Fruit fly (Drosophila melanogaster) whole organism, embryonic: ENCODE results near the gene Pdfr.

ENCODE experiments used
- Atf6 ChIP-seq: fragments of 200-800 bp; sonication (Bioruptor generic); IDR thresholded peaks from 2 replicates; pipeline ENCODE4 v1.3.6; 2022; ENCODE audit warnings: missing biosample characterization, missing genetic modification characterization
- Awh ChIP-seq: fragments of 200-800 bp; sonication (Bioruptor generic); IDR thresholded peaks from 2 replicates; pipeline ENCODE4, ENCODE4 v1.3.6; 2022; ENCODE audit warnings: missing biosample characterization, missing genetic modification characterization
- Blimp-1 ChIP-seq: fragments of 200-800 bp; sonication (Bioruptor generic); optimal IDR thresholded peaks from 3 replicates; lab custom pipeline; 2018; ENCODE audit warnings: missing biosample characterization, missing genetic modification characterization, mild to moderate bottlenecking, moderate library complexity, missing genetic modification reagents
- CG10147 ChIP-seq: fragments of 200-800 bp; sonication (Bioruptor generic); optimal IDR thresholded peaks from 2 replicates; lab custom pipeline; 2019; ENCODE audit warnings: missing biosample characterization, mild to moderate bottlenecking, missing genetic modification characterization, moderate library complexity
- CG10543 ChIP-seq: fragments of 200-800 bp; sonication (Bioruptor generic); optimal IDR thresholded peaks from 3 replicates; lab custom pipeline; 2017; ENCODE audit warnings: missing biosample characterization, mild to moderate bottlenecking, missing genetic modification characterization, moderate library complexity
- CG11085 ChIP-seq: fragments of 200-800 bp; sonication (Bioruptor generic); IDR thresholded peaks from 2 replicates; pipeline ENCODE4 v1.3.6; 2022; ENCODE audit warnings: missing biosample characterization, missing genetic modification characterization
- CG11398 ChIP-seq: fragments of 200-800 bp; sonication (Bioruptor generic); optimal IDR thresholded peaks from 2 replicates; lab custom pipeline; 2016; ENCODE audit warnings: missing biosample characterization, missing genetic modification characterization
- CG11456 ChIP-seq: fragments of 200-800 bp; sonication (Bioruptor generic); IDR thresholded peaks from 3 replicates; pipeline ENCODE4 v1.3.6; 2022; ENCODE audit warnings: missing biosample characterization, missing genetic modification characterization
- CG11696 ChIP-seq: fragments of 200-800 bp; sonication (Bioruptor generic); IDR thresholded peaks from 2 replicates; pipeline ENCODE4 v1.3.6; 2022; ENCODE audit warnings: missing biosample characterization, missing genetic modification characterization
- CG13775 ChIP-seq: fragments of 200-800 bp; sonication (Bioruptor generic); optimal IDR thresholded peaks from 3 replicates; lab custom pipeline; 2017; ENCODE audit warnings: missing biosample characterization, mild to moderate bottlenecking, missing genetic modification characterization
- CG1602 ChIP-seq: fragments of 200-800 bp; sonication (Bioruptor generic); optimal IDR thresholded peaks from 3 replicates; lab custom pipeline; 2016; ENCODE audit warnings: missing biosample characterization, missing genetic modification characterization
- CG17829 ChIP-seq: fragments of 200-800 bp; optimal IDR thresholded peaks from 2 replicates; lab custom pipeline; 2019; ENCODE audit warnings: missing biosample characterization, mild to moderate bottlenecking, missing genetic modification characterization, moderate library complexity
- CG18011 ChIP-seq: fragments of 200-800 bp; sonication (Bioruptor generic); optimal IDR thresholded peaks from 2 replicates; lab custom pipeline; 2017; ENCODE audit warnings: missing biosample characterization, missing genetic modification characterization, mild to moderate bottlenecking, moderate library complexity, missing genotype
- CG33213 ChIP-seq: fragments of 200-800 bp; sonication (Bioruptor generic); optimal IDR thresholded peaks from 3 replicates; lab custom pipeline; 2016; ENCODE audit warnings: missing biosample characterization, missing genetic modification characterization
- CG5245 ChIP-seq: fragments of 200-800 bp; sonication (Bioruptor generic); optimal IDR thresholded peaks from 3 replicates; lab custom pipeline; 2016; ENCODE audit warnings: missing biosample characterization, missing genetic modification characterization
- CG6765 ChIP-seq: fragments of 200-800 bp; sonication (Bioruptor generic); optimal IDR thresholded peaks from 3 replicates; lab custom pipeline; 2017; ENCODE audit warnings: missing biosample characterization, mild to moderate bottlenecking, missing genetic modification characterization
- CG8765 ChIP-seq: fragments of 200-800 bp; sonication (Bioruptor generic); IDR thresholded peaks from 2 replicates; pipeline ENCODE4 v1.3.6; 2022; ENCODE audit warnings: missing biosample characterization, missing genetic modification characterization
- CG9609 ChIP-seq: fragments of 200-800 bp; sonication (Bioruptor generic); optimal IDR thresholded peaks from 3 replicates; lab custom pipeline; 2016; ENCODE audit warnings: missing biosample characterization, missing genetic modification characterization
- CoRest ChIP-seq: fragments of 200-800 bp; sonication (Bioruptor generic); optimal IDR thresholded peaks from 3 replicates; lab custom pipeline; 2018; ENCODE audit warnings: missing biosample characterization, mild to moderate bottlenecking, missing genetic modification characterization, moderate library complexity
- CrebB ChIP-seq: fragments of 200-800 bp; sonication (Bioruptor generic); optimal IDR thresholded peaks from 3 replicates; lab custom pipeline; 2018; ENCODE audit warnings: missing biosample characterization, mild to moderate bottlenecking, missing genetic modification characterization
- E2f1 ChIP-seq: fragments of 200-800 bp; sonication (Bioruptor generic); IDR thresholded peaks from 2 replicates; pipeline ENCODE4 v1.3.6; 2022; ENCODE audit warnings: missing biosample characterization, missing genetic modification characterization
- Ets97D ChIP-seq: fragments of 200-800 bp; sonication (Bioruptor generic); optimal IDR thresholded peaks from 3 replicates; lab custom pipeline; 2016; ENCODE audit warnings: missing biosample characterization, missing genetic modification characterization
- Hey ChIP-seq: fragments of 200-800 bp; sonication (Bioruptor generic); optimal IDR thresholded peaks from 3 replicates; lab custom pipeline; 2018; ENCODE audit warnings: missing biosample characterization, mild to moderate bottlenecking, missing genetic modification characterization
- Hmr ChIP-seq: fragments of 200-800 bp; sonication (Bioruptor generic); optimal IDR thresholded peaks from 3 replicates; lab custom pipeline; 2017; ENCODE audit warnings: mild to moderate bottlenecking, missing biosample characterization, missing genetic modification reagents, missing genetic modification characterization
- Max ChIP-seq: fragments of 200-800 bp; sonication (Bioruptor generic); optimal IDR thresholded peaks from 2 replicates; lab custom pipeline; 2016; ENCODE audit warnings: missing biosample characterization, mild to moderate bottlenecking, missing genetic modification characterization
- Med ChIP-seq: fragments of 200-800 bp; sonication (Bioruptor generic); peaks from one replicate; lab custom pipeline; 2016; ENCODE audit warnings: missing biosample characterization, missing genetic modification characterization, mild to moderate bottlenecking, inconsistent platforms, moderate library complexity
- NC2α ChIP-seq: fragments of 200-800 bp; sonication (Bioruptor generic); optimal IDR thresholded peaks from 2 replicates; lab custom pipeline; 2016; ENCODE audit warnings: missing biosample characterization, missing genetic modification characterization
- Pdp1 ChIP-seq, 2 experiments: fragments of 200-800 bp; sonication (Bioruptor generic); optimal IDR thresholded peaks; 3 replicates each; lab custom pipeline; 2016; ENCODE audit warnings: missing biosample characterization in 2 of 2, missing genetic modification characterization in 2 of 2, mild to moderate bottlenecking in 1 of 2, moderate library complexity in 1 of 2
- Trl ChIP-seq, 3 experiments: fragments of >200 bp in 2 of 3; fragments of 200-800 bp in 1 of 3; sonication (Bioruptor generic) in 1 of 3; optimal IDR thresholded peaks; 2 replicates in 1 of 3; 3 replicates in 2 of 3; lab custom pipeline; 2016 to 2017; ENCODE audit warnings: missing biosample characterization in 1 of 3, missing genetic modification characterization in 1 of 3
- bcd ChIP-seq: fragments of 200-800 bp; sonication (Bioruptor generic); optimal IDR thresholded peaks from 2 replicates; lab custom pipeline; 2017; ENCODE audit warnings: missing biosample characterization, mild to moderate bottlenecking, missing genetic modification characterization
- bigmax ChIP-seq: fragments of 200-800 bp; sonication (Bioruptor generic); optimal IDR thresholded peaks from 2 replicates; lab custom pipeline; 2018; ENCODE audit warnings: missing biosample characterization, mild to moderate bottlenecking, missing genetic modification characterization
- ci ChIP-seq: fragments of 200-800 bp; sonication (Bioruptor generic); IDR thresholded peaks from 3 replicates; pipeline ENCODE4 v1.3.6; 2022; ENCODE audit warnings: missing biosample characterization, missing genetic modification characterization
- cwo ChIP-seq: fragments of 200-800 bp; sonication (Bioruptor generic); optimal IDR thresholded peaks from 3 replicates; lab custom pipeline; 2017; ENCODE audit warnings: missing biosample characterization, missing genetic modification characterization, mild to moderate bottlenecking, moderate library complexity, missing genetic modification reagents
- da ChIP-seq: fragments of 200-800 bp; sonication (Bioruptor generic); optimal IDR thresholded peaks from 2 replicates; lab custom pipeline; 2016; ENCODE audit warnings: missing biosample characterization, missing genetic modification characterization
- dati ChIP-seq: fragments of 200-800 bp; sonication (Bioruptor generic); IDR thresholded peaks from 2 replicates; pipeline ENCODE4 v1.3.6; 2022; ENCODE audit warnings: missing biosample characterization, missing genetic modification characterization
- eve ChIP-seq, 2 experiments: fragments of >200 bp; optimal IDR thresholded peaks; 2 replicates each; lab custom pipeline; 2017; ENCODE audit warnings: missing biosample characterization in 2 of 2, missing genetic modification characterization in 2 of 2
- kah ChIP-seq: fragments of 200-800 bp; sonication (Bioruptor generic); optimal IDR thresholded peaks from 2 replicates; lab custom pipeline; 2018; ENCODE audit warnings: missing biosample characterization, mild to moderate bottlenecking, missing genetic modification characterization
- lilli ChIP-seq: fragments of 200-800 bp; sonication (Bioruptor generic); optimal IDR thresholded peaks from 3 replicates; lab custom pipeline; 2016; ENCODE audit warnings: missing biosample characterization, missing genetic modification characterization
- mirr ChIP-seq: fragments of 200-800 bp; sonication (Bioruptor generic); optimal IDR thresholded peaks from 3 replicates; lab custom pipeline; 2018; ENCODE audit warnings: missing biosample characterization, mild to moderate bottlenecking, missing genetic modification characterization
- odd ChIP-seq: fragments of 200-800 bp; sonication (Bioruptor generic); optimal IDR thresholded peaks from 2 replicates; lab custom pipeline; 2017; ENCODE audit warnings: missing biosample characterization, mild to moderate bottlenecking, missing genetic modification characterization
- salm ChIP-seq: fragments of 200-800 bp; sonication (Bioruptor generic); optimal IDR thresholded peaks from 2 replicates; lab custom pipeline; 2018; ENCODE audit warnings: missing biosample characterization, mild to moderate bottlenecking, missing genetic modification characterization
- sna ChIP-seq: fragments of 200-800 bp; sonication (Bioruptor generic); IDR thresholded peaks from 2 replicates; pipeline ENCODE4 v1.3.6; 2022; ENCODE audit warnings: missing biosample characterization, missing genetic modification characterization; ENCODE audit not compliant: partially characterized antibody
- tx ChIP-seq: fragments of 200-800 bp; sonication (Bioruptor generic); optimal IDR thresholded peaks from 2 replicates; lab custom pipeline; 2016; ENCODE audit warnings: missing biosample characterization, missing genetic modification characterization
- vfl ChIP-seq: fragments of 200-800 bp; sonication (Bioruptor generic); optimal IDR thresholded peaks from 2 replicates; lab custom pipeline; 2016; ENCODE audit warnings: missing biosample characterization, missing genetic modification characterization
- vvl ChIP-seq: fragments of 200-800 bp; sonication (Bioruptor generic); IDR thresholded peaks from 2 replicates; pipeline ENCODE4 v1.3.6; 2022; ENCODE audit warnings: missing biosample characterization, missing genetic modification characterization
- wdn ChIP-seq: fragments of 200-800 bp; sonication (Bioruptor generic); IDR thresholded peaks from 2 replicates; pipeline ENCODE4 v1.3.6; 2022; ENCODE audit warnings: missing biosample characterization, missing genetic modification characterization
- wek ChIP-seq: fragments of 200-800 bp; sonication (Bioruptor generic); optimal IDR thresholded peaks from 3 replicates; lab custom pipeline; 2018; ENCODE audit warnings: missing biosample characterization, mild to moderate bottlenecking, missing genetic modification characterization, moderate library complexity
- wor ChIP-seq: fragments of 200-800 bp; sonication (Bioruptor generic); IDR thresholded peaks from 2 replicates; pipeline ENCODE4 v1.3.6; 2022; ENCODE audit warnings: missing biosample characterization, missing genetic modification characterization
- zf30C ChIP-seq: fragments of 200-800 bp; sonication (Bioruptor generic); optimal IDR thresholded peaks from 3 replicates; lab custom pipeline; 2018; ENCODE audit warnings: missing biosample characterization, mild to moderate bottlenecking, missing genetic modification characterization

The Pdfr gene

DNA sequence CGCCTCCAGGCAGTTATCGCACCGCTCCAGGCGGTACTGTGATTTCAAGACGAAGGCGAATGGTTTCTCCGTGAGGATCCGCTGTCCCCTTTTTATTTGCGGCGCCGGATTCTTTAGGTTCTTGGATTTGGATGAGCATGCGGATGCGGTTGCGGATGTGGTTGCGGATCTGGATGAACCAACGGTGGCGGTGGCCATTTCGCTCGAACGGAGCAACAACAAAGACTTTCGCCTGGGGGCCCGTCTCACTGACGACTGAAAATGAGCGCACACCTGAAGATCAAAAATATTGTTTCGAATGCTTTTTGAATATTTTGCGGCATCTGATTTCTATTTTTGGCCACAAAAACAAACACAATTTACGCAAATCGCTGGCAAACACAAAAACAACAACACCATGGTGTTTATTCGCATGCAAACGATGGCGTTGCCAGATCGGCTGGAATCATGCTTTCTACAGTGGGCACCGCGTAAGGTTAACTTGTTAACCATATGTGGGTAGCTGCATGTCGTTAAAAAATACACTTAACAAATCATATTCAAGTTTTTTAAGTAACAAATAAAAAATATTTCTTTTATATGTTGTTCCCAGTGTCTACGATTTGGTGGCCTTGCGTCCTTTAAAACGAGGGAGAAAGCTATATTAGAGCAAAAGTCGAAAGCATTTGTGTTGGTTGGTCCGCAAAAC, 56.6 kb downstream of the Pdfr start, which contains the start of gene Smyd3 (continued):
- TF ChIP-seq CG17829 (tag; lab: Kevin White, UChicago) (peak; percentile 66), CG5245 (peak; percentile 61), CG10147 (GFP tag; lab: Kevin White, UChicago) (no peak), Ets97D (GFP tag; lab: Kevin White, UChicago) (peak; percentile 65), bcd (peak; percentile 67), Hmr (GFP tag; lab: Kevin White, UChicago) (peak; percentile 80), tx (peak; percentile 48), odd (no peak), vvl (GFP tag; lab: Robert Waterston, UW) (peak; percentile 88), CoRest (peak; percentile 72), E2f1 (GFP tag; lab: Robert Waterston, UW) (peak; percentile 76), CG6765 (GFP tag; lab: Kevin White, UChicago) (peak; percentile 48), dati (GFP tag; lab: Robert Waterston, UW) (peak; percentile 56; the same call in 1 of the 2 replicates), ci (peak; percentile 90), Trl (optimal IDR thresholded peaks at IDR 0.05; lab: Kevin White, UChicago) (no peak), Trl (GFP tag; optimal IDR thresholded peaks at IDR 0.05; lab: Kevin White, UChicago) (peak; percentile 71), kah (peak; percentile 23), CG11696 (GFP tag; lab: Robert Waterston, UW) (peak; percentile 70), Awh (peak; percentile 82), da (peak; percentile 17), CG11398 (GFP tag; lab: Kevin White, UChicago) (peak; percentile 39), wor (peak; percentile 48), mirr (GFP tag; lab: Kevin White, UChicago) (peak; percentile 33), vfl (GFP tag; lab: Kevin White, UChicago) (peak; percentile 83), lilli (peak; percentile 92), eve (GFP tag; optimal IDR thresholded peaks at IDR 0.05; lab: Kevin White, UChicago) (no peak), CrebB (tag; lab: Kevin White, UChicago) (peak; percentile 58), zf30C (GFP tag; lab: Kevin White, UChicago) (no peak), Hey (tag; lab: Kevin White, UChicago) (no peak), Med (GFP tag; lab: Kevin White, UChicago) (peak; percentile 97), sna (no peak), wdn (GFP tag; lab: Robert Waterston, UW) (peak; percentile 72), Blimp-1 (GFP tag; lab: Kevin White, UChicago) (no peak), cwo (GFP tag; lab: Kevin White, UChicago) (peak; percentile 64), CG8765 (GFP tag; lab: Robert Waterston, UW) (peak; percentile 61), CG33213 (peak; percentile 72), CG9609 (GFP tag; lab: Kevin White, UChicago) (peak; percentile 65), NC2α (GFP tag; lab: Kevin White, UChicago) (peak; percentile 22), CG18011 (GFP tag; lab: Kevin White, UChicago) (peak; percentile 71), CG10543 (GFP tag; lab: Kevin White, UChicago) (peak; percentile 51), salm (peak; percentile 10), Max (GFP tag; lab: Kevin White, UChicago) (peak; percentile 80), CG13775 (peak; percentile 96), CG11085 (GFP tag; lab: Robert Waterston, UW) (peak; percentile 63; the same call in 1 of the 2 replicates), CG11456 (peak; percentile 88), Atf6 (peak; percentile 84), Pdp1 (GFP tag; optimal IDR thresholded peaks at IDR 0.05; lab: Kevin White, UChicago) (peak; percentile 62 to 79), CG1602 (GFP tag; lab: Kevin White, UChicago) (peak; percentile 71), wek (GFP tag; lab: Kevin White, UChicago) (peak; percentile 20), bigmax (GFP tag; lab: Kevin White, UChicago) (no peak)
